Fruit fly (Drosophila melanogaster) whole organism, prepupa: Measurements from ENCODE around the gene CG43845.

ENCODE experiments used
- CG10631 ChIP-seq: fragments of 200-800 bp; sonication (Bioruptor generic); optimal IDR thresholded peaks from 2 replicates; lab custom pipeline; 2016; ENCODE audit warnings: missing biosample characterization, missing genetic modification characterization
- CG6276 ChIP-seq: fragments of 200-800 bp; sonication (Bioruptor generic); optimal IDR thresholded peaks from 2 replicates; lab custom pipeline; 2017; ENCODE audit warnings: missing biosample characterization, mild to moderate bottlenecking, missing genetic modification characterization
- CG6808 ChIP-seq: fragments of 200-800 bp; sonication (Bioruptor generic); optimal IDR thresholded peaks from 3 replicates; lab custom pipeline; 2017; ENCODE audit warnings: missing biosample characterization, missing genetic modification characterization, mild to moderate bottlenecking, moderate library complexity, missing genetic modification reagents
- Hr4 ChIP-seq: fragments of 200-800 bp; sonication (Bioruptor generic); optimal IDR thresholded peaks from 3 replicates; lab custom pipeline; 2016; ENCODE audit warnings: missing biosample characterization, missing genetic modification characterization
- OdsH ChIP-seq: fragments of 200-800 bp; sonication (Bioruptor generic); optimal IDR thresholded peaks from 3 replicates; lab custom pipeline; 2016; ENCODE audit warnings: missing biosample characterization, missing genetic modification characterization
- achi ChIP-seq: fragments of 200-800 bp; sonication (Bioruptor generic); optimal IDR thresholded peaks from 3 replicates; lab custom pipeline; 2016; ENCODE audit warnings: missing biosample characterization, missing genetic modification characterization
- fkh ChIP-seq: fragments of 200-800 bp; sonication (Bioruptor generic); optimal IDR thresholded peaks from 3 replicates; lab custom pipeline; 2017; ENCODE audit warnings: missing biosample characterization, mild to moderate bottlenecking, missing genetic modification characterization, moderate library complexity
- net ChIP-seq: fragments of 200-800 bp; sonication (Bioruptor generic); optimal IDR thresholded peaks from 3 replicates; lab custom pipeline; 2016; ENCODE audit warnings: missing biosample characterization, missing genetic modification characterization
- pdm3 ChIP-seq: fragments of 200-800 bp; sonication (Bioruptor generic); optimal IDR thresholded peaks from 3 replicates; lab custom pipeline; 2016; ENCODE audit warnings: missing biosample characterization, missing genetic modification characterization

dm6 chr3R:5527563-5527962 lies 4.6 kb upstream of the CG43845 start:
- TF ChIP-seq CG6808 (GFP tag; lab: Kevin White, UChicago), result no peak
- TF ChIP-seq fkh (GFP tag; lab: Kevin White, UChicago), result no peak
- TF ChIP-seq achi (GFP tag; lab: Kevin White, UChicago), result no peak
- TF ChIP-seq CG6276 (GFP tag; lab: Kevin White, UChicago), result no peak
- TF ChIP-seq pdm3 (GFP tag; lab: Kevin White, UChicago), result no peak
- TF ChIP-seq OdsH (GFP tag; lab: Kevin White, UChicago), result no peak
- TF ChIP-seq CG10631, result no peak
- TF ChIP-seq Hr4 (GFP tag; lab: Kevin White, UChicago), result no peak
- no peak for TF ChIP-seq net
